Fruit fly (Drosophila melanogaster) whole organism, larva: ENCODE measurements around the gene Gr77a.

Source experiments
- noc ChIP-seq: fragments of 200-800 bp; sonication (Bioruptor generic); optimal IDR thresholded peaks from 3 replicates; lab custom pipeline; 2019; ENCODE audit warnings: missing biosample characterization, mild to moderate bottlenecking, missing genetic modification characterization, moderate library complexity

The Gr77a gene

dm6 chr3L:20710475-20711177, 28.6 kb downstream of the Gr77a start:
- TF ChIP-seq noc (tag; lab: Kevin White, UChicago): no peak

dm6 chr3L:20707217-20707616, 32.0 kb downstream of the Gr77a start:
- TF ChIP-seq noc (tag; lab: Kevin White, UChicago): no peak

- TF ChIP-seq noc (tag; lab: Kevin White, UChicago): no peak
Observed at dm6 chr3L:20700660-20701059, 38.6 kb downstream of the Gr77a start.

DNA sequence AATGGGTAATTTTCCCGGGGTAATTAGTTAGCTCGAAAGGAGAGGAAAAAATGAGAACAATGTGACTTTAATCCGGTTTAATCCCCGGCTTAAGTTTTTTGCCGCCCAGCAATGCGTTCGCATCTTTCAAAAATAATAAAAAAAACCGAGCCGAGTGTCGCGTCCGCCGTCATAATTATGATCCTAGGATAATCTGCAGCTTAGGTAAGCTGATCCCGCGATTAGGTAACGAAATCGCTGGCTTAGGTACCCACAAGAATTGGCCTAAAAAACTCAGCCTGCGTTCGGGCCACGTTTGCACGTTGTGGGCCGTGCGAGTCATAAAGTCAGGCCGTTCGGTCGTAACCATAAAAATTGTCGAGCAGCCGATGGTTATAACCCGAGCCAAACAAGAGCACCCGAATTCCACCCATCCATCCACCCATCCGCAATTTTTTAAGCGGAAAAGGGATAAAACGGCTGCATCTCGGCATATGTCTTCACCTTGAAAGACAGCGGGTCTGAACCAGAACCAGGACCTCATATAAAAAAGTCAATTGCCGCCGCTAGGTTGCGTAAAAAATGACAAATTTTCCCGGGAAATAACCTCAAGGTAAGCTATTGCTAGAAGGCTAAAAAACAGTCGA, 42.0 kb downstream of the Gr77a start:
- TF ChIP-seq noc (tag; lab: Kevin White, UChicago): no peak

dm6 chr3L:20696494-20696893, 42.7 kb downstream of the Gr77a start:
- no peak for TF ChIP-seq noc (tag; lab: Kevin White, UChicago)

DNA sequence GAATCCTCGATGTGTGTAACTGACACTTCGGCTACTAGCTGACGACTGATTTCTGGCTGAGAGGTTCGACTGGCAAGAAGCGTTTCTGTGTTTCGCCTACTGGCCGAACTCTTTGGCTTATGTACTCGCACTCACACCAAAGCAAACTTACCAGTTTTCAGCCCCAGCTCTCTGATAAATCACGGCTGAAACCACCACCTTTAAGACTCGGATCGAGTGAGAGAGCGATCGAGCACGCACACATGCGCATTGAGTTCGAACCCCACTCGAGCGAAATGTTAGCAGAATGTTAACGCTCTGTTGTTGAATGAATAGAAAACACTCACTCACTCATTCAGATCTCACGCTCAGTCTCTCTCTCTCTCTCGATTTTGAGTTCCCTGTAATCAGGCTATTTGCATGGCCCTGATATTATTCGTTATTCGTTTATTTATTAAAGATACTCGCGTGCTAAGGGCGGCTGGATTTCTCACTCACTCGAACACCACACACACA, 43.9 kb downstream of the Gr77a start, which contains the start of gene kni:
kni (minus strand) TSS at position 51 of the 495 bp plus-strand sequence.
- TF ChIP-seq noc (tag; lab: Kevin White, UChicago): no peak

DNA sequence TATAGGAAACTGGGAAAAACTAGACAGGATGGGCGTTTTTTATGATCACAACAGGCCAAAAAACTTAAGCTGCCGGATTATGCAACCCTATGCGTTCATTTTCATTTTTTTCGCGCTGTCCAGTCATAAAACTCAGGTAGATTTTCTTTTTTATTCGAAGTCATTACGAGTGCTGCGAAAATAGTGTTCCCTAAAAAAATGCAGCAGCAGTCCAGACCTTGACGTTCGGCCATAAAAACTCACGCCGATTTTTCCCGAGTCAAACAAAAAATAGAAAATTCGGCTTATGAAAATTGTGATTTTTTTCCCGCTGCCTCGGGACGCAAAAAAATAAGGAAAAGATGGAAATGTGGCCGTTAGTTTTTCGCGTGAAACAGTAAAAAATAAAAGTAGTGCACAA, 44.6 kb downstream of the Gr77a start:
- no peak for TF ChIP-seq noc (tag; lab: Kevin White, UChicago)

DNA sequence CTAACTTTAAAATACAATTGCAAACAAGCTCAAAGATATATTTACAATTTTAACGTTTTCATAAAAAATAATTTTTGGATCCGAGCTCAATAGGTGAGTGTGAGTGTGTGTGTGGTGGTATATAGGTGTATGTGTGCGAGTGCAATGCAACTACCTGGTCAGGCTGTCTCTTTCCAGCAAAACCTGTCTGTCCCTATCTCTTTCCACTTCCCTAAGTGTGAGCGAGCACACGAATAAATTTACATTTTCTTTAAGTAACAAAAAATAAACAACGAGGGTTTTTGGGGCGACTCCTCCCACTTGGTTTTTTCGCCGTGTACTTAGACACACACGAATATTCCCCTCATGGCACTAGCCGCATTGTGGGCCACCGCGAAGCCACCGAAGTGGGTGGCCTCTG, 46.7 kb downstream of the Gr77a start:
- TF ChIP-seq noc (tag; lab: Kevin White, UChicago): no peak

DNA sequence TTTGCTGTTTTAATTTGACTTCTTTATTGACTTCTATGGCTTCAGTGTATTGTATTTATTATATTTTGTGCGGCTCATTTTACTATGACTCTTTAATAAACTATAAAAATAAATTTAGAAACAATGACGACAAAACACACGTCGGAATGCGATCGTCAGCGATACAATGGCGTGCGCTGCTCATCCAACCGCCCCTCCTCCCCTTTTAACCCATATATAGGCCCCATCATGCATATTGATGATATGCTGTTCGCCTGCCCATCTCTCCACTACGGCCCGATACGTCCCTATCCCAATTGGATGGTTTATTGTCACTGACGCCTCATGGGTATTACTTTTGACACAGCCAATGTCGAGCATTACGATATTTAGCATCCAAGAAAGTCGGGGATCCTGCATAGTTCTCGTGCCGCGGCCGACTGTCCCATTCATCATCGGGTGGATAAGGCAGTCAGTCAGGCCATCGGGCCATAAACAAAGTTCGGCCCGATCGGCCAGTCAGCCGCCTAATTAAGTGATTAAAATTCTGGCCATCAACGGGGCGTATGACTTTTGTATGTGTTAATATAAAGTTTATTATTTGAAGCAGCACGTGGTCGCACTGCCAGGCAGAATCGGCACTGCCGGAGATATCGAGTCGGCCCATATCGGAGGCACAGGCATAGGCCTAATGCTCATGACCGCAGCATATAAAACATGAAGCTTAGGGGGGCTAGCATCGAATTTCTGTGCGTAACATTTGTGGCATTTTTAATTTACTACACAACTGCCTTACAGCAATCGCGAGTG, 48.2 kb downstream of the Gr77a start:
- no peak for TF ChIP-seq noc (tag; lab: Kevin White, UChicago)

dm6 chr3L:20690074-20690473, 49.2 kb downstream of the Gr77a start:
- no peak for TF ChIP-seq noc (tag; lab: Kevin White, UChicago)

DNA sequence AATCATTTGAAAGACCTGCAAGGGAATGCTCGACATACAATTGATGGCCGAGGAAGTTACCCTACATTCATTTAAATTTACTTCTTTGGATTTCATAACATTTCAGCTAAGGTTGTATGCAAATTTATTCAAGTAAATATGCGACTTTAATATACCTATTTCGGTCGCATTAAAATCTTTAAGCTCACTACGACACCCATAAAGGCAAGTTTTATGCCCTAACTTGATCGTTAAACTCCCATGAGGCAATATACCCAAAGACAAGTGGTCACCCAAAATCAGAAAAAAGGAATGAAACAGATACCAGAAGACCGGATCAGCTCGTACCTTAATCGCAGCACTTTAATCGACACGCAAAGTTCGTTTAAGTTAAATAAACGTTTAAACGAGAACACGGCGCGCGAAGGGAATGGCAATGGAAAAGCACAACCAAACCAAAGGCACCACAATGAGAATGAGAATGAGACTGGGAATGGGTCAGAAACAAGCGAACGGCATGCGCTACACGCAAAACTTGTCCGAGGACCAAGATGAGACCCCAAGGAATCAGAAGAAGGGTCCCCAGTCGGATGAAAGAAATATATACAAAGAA, 50.9 kb downstream of the Gr77a start:
- TF ChIP-seq noc (tag; lab: Kevin White, UChicago): no peak
